Fruit fly (Drosophila melanogaster): ENCODE data around the gene mkg-p.
A peak's percentile ranks its signal among the peaks of the same experiment; 100 is the strongest.

Gene mkg-p

dm6 chr3L:8440771-8441549, 35.9 kb upstream of the mkg-p start (continued):
- no peak for TF ChIP-seq ham (GFP tag; IDR thresholded peaks at IDR 0.05)
- TF ChIP-seq bcd (GFP tag; optimal IDR thresholded peaks at IDR 0.05), result no peak
- TF ChIP-seq Optix (GFP tag; IDR thresholded peaks at IDR 0.05), result no peak
- TF ChIP-seq CG10979 (tag; optimal IDR thresholded peaks at IDR 0.05), result peak; percentile 20
- peak; percentile 91 for TF ChIP-seq Drgx (GFP tag; IDR thresholded peaks at IDR 0.05)
- TF ChIP-seq lov (optimal IDR thresholded peaks at IDR 0.05), result no peak
- TF ChIP-seq lov (GFP tag; IDR thresholded peaks at IDR 0.05), result no peak
- TF ChIP-seq CG9727 (GFP tag; optimal IDR thresholded peaks at IDR 0.05), result no peak
- peak; percentile 38 for TF ChIP-seq HLH54F (GFP tag; optimal IDR thresholded peaks at IDR 0.05)
- TF ChIP-seq CG1529 (GFP tag; optimal IDR thresholded peaks at IDR 0.05), result no peak
- TF ChIP-seq CG1233 (GFP tag; optimal IDR thresholded peaks at IDR 0.05), result no peak
- no peak for TF ChIP-seq YL-1 (GFP tag; optimal IDR thresholded peaks at IDR 0.05)
- peak; percentile 58 for TF ChIP-seq CG2120 (GFP tag; optimal IDR thresholded peaks at IDR 0.05)
- TF ChIP-seq sim (GFP tag; IDR thresholded peaks at IDR 0.05), result no peak
- peak; percentile 17 for TF ChIP-seq CG1602 (GFP tag; optimal IDR thresholded peaks at IDR 0.05)
- no peak for TF ChIP-seq D19A (tag; optimal IDR thresholded peaks at IDR 0.05)
- TF ChIP-seq gcm2 (GFP tag; optimal IDR thresholded peaks at IDR 0.05), result no peak
- no peak for TF ChIP-seq CG15073 (GFP tag; optimal IDR thresholded peaks at IDR 0.05)
- TF ChIP-seq twi (tag; optimal IDR thresholded peaks at IDR 0.05), result no peak
- TF ChIP-seq HmgD (GFP tag; optimal IDR thresholded peaks at IDR 0.05), result no peak
- no peak for TF ChIP-seq cg (GFP tag; optimal IDR thresholded peaks at IDR 0.05)
- no peak for TF ChIP-seq cato (GFP tag; optimal IDR thresholded peaks at IDR 0.05; ENCODE audit: borderline replicate concordance)
- peak; percentile 35 for TF ChIP-seq fd96Cb (tag; optimal IDR thresholded peaks at IDR 0.05)
- TF ChIP-seq zf30C (GFP tag; optimal IDR thresholded peaks at IDR 0.05), result peak; percentile 52
- peak; percentile 27 for TF ChIP-seq ems (GFP tag; optimal IDR thresholded peaks at IDR 0.05)
- no peak for TF ChIP-seq wdn (GFP tag; IDR thresholded peaks at IDR 0.05)
- peak; percentile 24 for TF ChIP-seq CG17385 (GFP tag; optimal IDR thresholded peaks at IDR 0.05)
- TF ChIP-seq en (GFP tag; optimal IDR thresholded peaks at IDR 0.05), result peak; percentile 10
- no peak for TF ChIP-seq Six4 (GFP tag; optimal IDR thresholded peaks at IDR 0.05)
- peak; percentile 53; the same call in 1 of the 4 replicates for TF ChIP-seq chinmo (GFP tag; IDR thresholded peaks at IDR 0.05; ENCODE audit: partially characterized antibody)
- TF ChIP-seq nerfin-1 (tag; optimal IDR thresholded peaks at IDR 0.05), result no peak
- peak; percentile 37 for TF ChIP-seq tio (GFP tag; optimal IDR thresholded peaks at IDR 0.05)
- no peak for TF ChIP-seq CG6272 (GFP tag; IDR thresholded peaks at IDR 0.05)
- peak; percentile 28 for TF ChIP-seq Atf-2 (GFP tag; optimal IDR thresholded peaks at IDR 0.05)
- TF ChIP-seq BtbVII (GFP tag; optimal IDR thresholded peaks at IDR 0.05), result no peak
- TF ChIP-seq vfl (GFP tag; optimal IDR thresholded peaks at IDR 0.05), result peak; percentile 31
- peak; percentile 45 for TF ChIP-seq Ssrp (tag; optimal IDR thresholded peaks at IDR 0.05)
- peak; percentile 50 for TF ChIP-seq grau (tag; optimal IDR thresholded peaks at IDR 0.05)
- TF ChIP-seq CG11398 (GFP tag; optimal IDR thresholded peaks at IDR 0.05), result no peak
- TF ChIP-seq cad (GFP tag; optimal IDR thresholded peaks at IDR 0.05), result no peak
- no peak for TF ChIP-seq CG11696 (GFP tag; IDR thresholded peaks at IDR 0.05)
- no peak for TF ChIP-seq CG2116 (GFP tag; optimal IDR thresholded peaks at IDR 0.05)
- peak; percentile 33 for TF ChIP-seq mam (GFP tag; optimal IDR thresholded peaks at IDR 0.05)
- peak; percentile 10 for TF ChIP-seq bab2 (GFP tag; optimal IDR thresholded peaks at IDR 0.05)
- peak; percentile 19 for TF ChIP-seq Camta (GFP tag; optimal IDR thresholded peaks at IDR 0.05)
- TF ChIP-seq NfI (GFP tag; optimal IDR thresholded peaks at IDR 0.05), result no peak
- TF ChIP-seq HLHmδ (GFP tag; optimal IDR thresholded peaks at IDR 0.05), result no peak
- TF ChIP-seq CG8478 (optimal IDR thresholded peaks at IDR 0.05), result no peak
- TF ChIP-seq Bgb (GFP tag; IDR thresholded peaks at IDR 0.05; ENCODE audit: partially characterized antibody), result no peak
- TF ChIP-seq slou (GFP tag; optimal IDR thresholded peaks at IDR 0.05), result no peak
- peak; percentile 55 for TF ChIP-seq ewg (GFP tag; optimal IDR thresholded peaks at IDR 0.05)

Data from whole organism, embryonic.